Worm (Caenorhabditis elegans) whole organism, L4 larva: ENCODE results near the gene C53A5.9.

Experiments
- nhr-102 ChIP-seq: sonication (generic microtip); optimal IDR thresholded peaks from 2 replicates; lab custom pipeline; 2016; ENCODE audit warnings: mild to moderate bottlenecking, missing genetic modification characterization, moderate library complexity, missing compliant biosample characterization
- pha-4 ChIP-seq, 2 experiments: fragments of 150-350 bp in 1 of 2; fragments of 200-800 bp in 1 of 2; sonication (Bioruptor generic) in 1 of 2; IDR thresholded peaks in 1 of 2; optimal IDR thresholded peaks in 1 of 2; 2 replicates each; pipeline versions ENCODE4 v1.3.6 to Lab custom; 2014 to 2022; ENCODE audit warnings: missing genetic modification characterization in 2 of 2, missing genetic modification reagents in 2 of 2, missing biosample characterization in 1 of 2, missing compliant biosample characterization in 1 of 2
- skn-1 ChIP-seq: fragments of 150-350 bp; optimal IDR thresholded peaks from 2 replicates; lab custom pipeline; 2014; ENCODE audit warnings: missing biosample characterization, missing genetic modification characterization
- snpc-1.2 ChIP-seq: fragments of 200-800 bp; sonication (Bioruptor generic); IDR thresholded peaks from 2 replicates; pipeline ENCODE4 v1.3.6; 2022; ENCODE audit warnings: missing genetic modification reagents, missing genetic modification characterization, missing compliant biosample characterization

DNA sequence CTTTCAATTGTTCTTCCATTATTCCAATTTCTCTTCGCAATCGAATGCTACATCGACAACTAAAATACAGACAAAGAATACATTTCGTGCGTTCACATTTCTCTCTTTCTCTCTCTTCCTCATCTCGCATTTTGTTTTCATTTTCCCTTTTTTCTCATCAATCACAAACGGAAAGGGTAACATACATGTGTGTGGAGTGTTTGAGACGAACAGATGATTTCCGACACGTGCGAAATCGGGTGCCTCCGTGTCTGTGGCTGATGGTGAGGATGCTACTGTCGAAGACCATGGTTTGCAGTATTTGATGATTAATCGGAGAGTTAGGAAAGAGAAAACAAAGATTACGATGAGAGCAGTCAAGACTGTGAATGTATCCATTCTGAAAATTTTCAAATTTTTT, 47.9 kb downstream of the C53A5.9 start, which contains the start of gene R02D5.9:
- TF ChIP-seq skn-1 (no peak), nhr-102 (no peak), pha-4 (GFP tag; IDR thresholded peaks at IDR 0.05; lab: Robert Waterston, UW) (no peak), pha-4 (tag; optimal IDR thresholded peaks at IDR 0.05; lab: Kevin White, UChicago) (no peak), snpc-1.2 (GFP tag; lab: Robert Waterston, UW) (no peak)
